Fruit fly (Drosophila melanogaster): ENCODE data around the gene Ect3.

The Ect3 gene

DNA sequence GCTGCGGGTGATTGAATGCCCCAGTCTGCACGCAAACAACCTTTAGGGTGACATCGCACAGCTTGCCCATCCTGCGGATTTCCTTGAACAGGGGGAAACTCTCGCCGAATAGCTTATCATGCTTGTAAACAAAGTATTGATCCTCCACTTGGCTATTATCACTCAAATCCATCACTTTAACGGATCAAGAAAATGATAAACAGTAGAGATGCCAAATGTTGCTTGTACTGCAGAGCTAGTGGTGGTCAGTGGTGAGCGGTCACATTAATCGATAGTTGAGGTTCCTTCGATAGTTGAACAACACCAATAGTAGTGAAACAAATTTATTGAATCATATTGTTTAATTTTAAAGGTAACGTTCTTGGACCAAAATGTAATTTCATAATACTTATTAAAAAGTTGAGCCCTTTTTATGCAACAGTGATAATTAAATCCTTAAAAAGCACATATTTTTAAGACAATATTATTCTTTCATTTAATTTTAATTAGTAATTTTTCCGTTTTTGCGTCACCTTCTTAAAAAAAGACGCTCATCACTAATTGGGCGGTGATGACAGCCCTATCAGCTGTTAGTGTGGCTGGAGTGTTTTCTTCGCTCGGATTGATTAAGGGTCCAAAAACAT is 11.2 kb downstream of the Ect3 start, which contains the start of the genes KLHL18 and GCC185 (continued):
- TF ChIP-seq CG10274 (GFP tag; optimal IDR thresholded peaks at IDR 0.05): no peak
- peak; percentile 83 for TF ChIP-seq vnd (GFP tag; IDR thresholded peaks at IDR 0.05; ENCODE audit: partially characterized antibody)
- no peak for TF ChIP-seq btn (GFP tag; optimal IDR thresholded peaks at IDR 0.05)
- no peak for TF ChIP-seq odd (GFP tag; optimal IDR thresholded peaks at IDR 0.05)
- peak; percentile 55 for TF ChIP-seq Blimp-1 (GFP tag; optimal IDR thresholded peaks at IDR 0.05)
- peak; percentile 22 for TF ChIP-seq CG7928 (GFP tag; optimal IDR thresholded peaks at IDR 0.05)
- no peak for TF ChIP-seq CrebB (tag; optimal IDR thresholded peaks at IDR 0.05)
- TF ChIP-seq CG16813 (GFP tag; IDR thresholded peaks at IDR 0.05; ENCODE audit: partially characterized antibody): peak; percentile 89
- TF ChIP-seq CG13287 (GFP tag; IDR thresholded peaks at IDR 0.05; ENCODE audit: partially characterized antibody): peak; percentile 78
- no peak for TF ChIP-seq CG3407 (GFP tag; optimal IDR thresholded peaks at IDR 0.05)
- no peak for TF ChIP-seq abd-A (tag; optimal IDR thresholded peaks at IDR 0.05)
- TF ChIP-seq Doc2 (GFP tag; IDR thresholded peaks at IDR 0.05): peak; percentile 42; the same call in 1 of the 2 replicates
- peak; percentile 66 for TF ChIP-seq CG1647 (GFP tag; optimal IDR thresholded peaks at IDR 0.05)
- TF ChIP-seq H2.0 (GFP tag; IDR thresholded peaks at IDR 0.05): peak; percentile 46; the same call in 1 of the 2 replicates
- TF ChIP-seq al (GFP tag; IDR thresholded peaks at IDR 0.05): peak; percentile 83
- peak in 1 of 3 experiments; percentile 81 for TF ChIP-seq lola (GFP tag; optimal IDR thresholded peaks at IDR 0.05)
- peak; percentile 69 for TF ChIP-seq tgo (GFP tag; IDR thresholded peaks at IDR 0.05)
- peak; percentile 76 for TF ChIP-seq CG12104 (GFP tag; optimal IDR thresholded peaks at IDR 0.05)
- peak; percentile 31 for TF ChIP-seq HmgD (GFP tag; optimal IDR thresholded peaks at IDR 0.05)
- peak; percentile 36; the same call in 1 of the 2 replicates for TF ChIP-seq Dip2 (GFP tag; IDR thresholded peaks at IDR 0.05)
- TF ChIP-seq tll (GFP tag; optimal IDR thresholded peaks at IDR 0.05): peak; percentile 26 to 97
- no peak for TF ChIP-seq gt (GFP tag; IDR thresholded peaks at IDR 0.05)
- peak; percentile 68 for TF ChIP-seq CG12659 (GFP tag; optimal IDR thresholded peaks at IDR 0.05)
- no peak for TF ChIP-seq hth (optimal IDR thresholded peaks at IDR 0.05)
- TF ChIP-seq Usf (GFP tag; optimal IDR thresholded peaks at IDR 0.05): peak; percentile 59
- no peak for TF ChIP-seq ab (GFP tag; optimal IDR thresholded peaks at IDR 0.05)
- peak; percentile 82 for TF ChIP-seq MBD-R2 (GFP tag; IDR thresholded peaks at IDR 0.05)
- TF ChIP-seq CG7556 (GFP tag; optimal IDR thresholded peaks at IDR 0.05): no peak
- peak; percentile 84 for TF ChIP-seq dysf (GFP tag; IDR thresholded peaks at IDR 0.05)
- TF ChIP-seq CG1024 (GFP tag; IDR thresholded peaks at IDR 0.05): no peak; the same call in 1 of the 2 replicates
- no peak for TF ChIP-seq CG17568 (GFP tag; optimal IDR thresholded peaks at IDR 0.05)
- 0 out of 3 replicates have a peak, but pooled peaks have one; percentile 61 for TF ChIP-seq ken (GFP tag; IDR thresholded peaks at IDR 0.05)
- TF ChIP-seq Lim3 (GFP tag; IDR thresholded peaks at IDR 0.05): no peak
- no peak for TF ChIP-seq Neu2 (GFP tag; optimal IDR thresholded peaks at IDR 0.05; ENCODE audit: borderline replicate concordance)
- TF ChIP-seq CG10654 (GFP tag; optimal IDR thresholded peaks at IDR 0.05): peak; percentile 79
- TF ChIP-seq zf30C (GFP tag; optimal IDR thresholded peaks at IDR 0.05): no peak
- TF ChIP-seq mld (GFP tag; IDR thresholded peaks at IDR 0.05; ENCODE audit: partially characterized antibody): peak; percentile 19; the same call in 1 of the 3 replicates
- TF ChIP-seq cad (GFP tag; optimal IDR thresholded peaks at IDR 0.05): no peak
- peak; percentile 74 for TF ChIP-seq CG6791 (GFP tag; IDR thresholded peaks at IDR 0.05; ENCODE audit: partially characterized antibody)
- no peak for TF ChIP-seq Hey (tag; optimal IDR thresholded peaks at IDR 0.05)
- TF ChIP-seq CG12071 (GFP tag; optimal IDR thresholded peaks at IDR 0.05): no peak
- peak; percentile 51 for TF ChIP-seq Atf-2 (GFP tag; optimal IDR thresholded peaks at IDR 0.05)
- no peak for TF ChIP-seq CG1603 (tag; optimal IDR thresholded peaks at IDR 0.05)
- TF ChIP-seq HHEX (GFP tag; optimal IDR thresholded peaks at IDR 0.05): peak; percentile 55
- peak; percentile 72 for TF ChIP-seq Bgb (GFP tag; IDR thresholded peaks at IDR 0.05; ENCODE audit: partially characterized antibody)
- peak; percentile 82 for TF ChIP-seq Aef1 (GFP tag; IDR thresholded peaks at IDR 0.05)
- TF ChIP-seq Stat92E (GFP tag; optimal IDR thresholded peaks at IDR 0.05): no peak
- TF ChIP-seq CG31365 (tag; optimal IDR thresholded peaks at IDR 0.05): no peak

Data from whole organism, embryonic.